Worm (Caenorhabditis elegans): Measurements from ENCODE around the gene npp-26.
A peak's percentile ranks its signal among the peaks of the same experiment; 100 is the strongest.

npp-26 gene

DNA sequence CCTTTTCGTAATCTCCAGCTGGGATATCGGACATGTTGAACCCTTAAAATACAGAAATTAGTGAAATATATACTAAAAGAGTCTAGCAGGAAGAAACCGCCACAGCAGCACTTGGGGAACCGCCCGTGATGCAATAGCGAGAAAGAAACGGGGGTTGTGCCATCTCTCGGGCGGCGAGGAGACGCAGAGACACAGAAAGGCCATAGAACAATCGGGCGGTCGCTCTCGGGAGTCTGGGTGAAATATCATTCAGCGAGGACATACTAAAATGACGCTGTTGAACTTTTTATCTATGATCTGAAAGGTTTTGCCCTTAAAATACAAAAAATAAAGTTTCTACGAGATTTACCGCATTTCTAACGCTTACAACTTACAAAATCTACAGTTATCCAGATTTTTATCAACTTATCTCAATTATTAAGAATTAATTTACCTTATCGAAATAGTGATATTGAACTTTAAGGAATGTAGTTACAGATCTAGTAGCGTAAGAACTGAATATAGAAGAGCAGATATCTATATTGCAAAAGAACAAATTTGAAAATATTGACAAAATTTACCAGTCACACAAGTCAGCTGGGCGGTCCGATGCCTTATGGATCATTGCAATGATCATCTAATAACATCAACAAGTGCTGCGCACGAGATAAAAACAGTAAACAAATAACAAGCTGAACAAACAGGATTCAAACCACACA, 16.0 kb upstream of the npp-26 start, which contains the start of gene cyc-2.1 (continued):
- TF ChIP-seq tlp-1 (tag; optimal IDR thresholded peaks at IDR 0.05), result no peak
- no peak for TF ChIP-seq sox-4 (tag; optimal IDR thresholded peaks at IDR 0.05)
- no peak for TF ChIP-seq hlh-17 (GFP tag; optimal IDR thresholded peaks at IDR 0.05; ENCODE audit: borderline replicate concordance)
- peak; percentile 5 for TF ChIP-seq nhr-77 (tag; optimal IDR thresholded peaks at IDR 0.05)
- TF ChIP-seq ces-1 (GFP tag; optimal IDR thresholded peaks at IDR 0.05), result no peak
- TF ChIP-seq snpc-4 (tag; optimal IDR thresholded peaks at IDR 0.05), result peak; percentile 45
- TF ChIP-seq lin-14 (GFP tag; optimal IDR thresholded peaks at IDR 0.05), result peak; percentile 83
- TF ChIP-seq nhr-76 (tag; optimal IDR thresholded peaks at IDR 0.05), result no peak
- TF ChIP-seq zip-4 (GFP tag; optimal IDR thresholded peaks at IDR 0.05), result no peak
- TF ChIP-seq C16A3.4 (tag; optimal IDR thresholded peaks at IDR 0.05), result peak; percentile 58
- no peak for TF ChIP-seq nhr-28 (tag; optimal IDR thresholded peaks at IDR 0.05)
- peak; percentile 6 for TF ChIP-seq egl-13 (tag; optimal IDR thresholded peaks at IDR 0.05)
- TF ChIP-seq F16B12.6 (tag; optimal IDR thresholded peaks at IDR 0.05), result no peak
- TF ChIP-seq grh-1 (GFP tag; IDR thresholded peaks at IDR 0.05), result no peak
- TF ChIP-seq ceh-82 (tag; optimal IDR thresholded peaks at IDR 0.05), result peak in 1 of 3 experiments; percentile 48
- no peak for TF ChIP-seq mef-2 (tag; optimal IDR thresholded peaks at IDR 0.05)
- peak; percentile 70 for TF ChIP-seq snu-23 (GFP tag; optimal IDR thresholded peaks at IDR 0.05)
- TF ChIP-seq egl-27 (tag; optimal IDR thresholded peaks at IDR 0.05), result no peak
- TF ChIP-seq sptf-1 (tag; optimal IDR thresholded peaks at IDR 0.05), result no peak
- no peak for TF ChIP-seq zag-1 (tag; optimal IDR thresholded peaks at IDR 0.05)
- no peak for TF ChIP-seq unc-130 (tag; optimal IDR thresholded peaks at IDR 0.05)
- no peak for TF ChIP-seq unc-98 (GFP tag; IDR thresholded peaks at IDR 0.05)
- peak in 1 of 2 experiments; percentile 37 for TF ChIP-seq mdl-1 (tag; optimal IDR thresholded peaks at IDR 0.05)
- TF ChIP-seq ztf-4 (tag; optimal IDR thresholded peaks at IDR 0.05), result peak; percentile 22
- peak; percentile 29 for TF ChIP-seq skn-1 (tag; optimal IDR thresholded peaks at IDR 0.05)
- no peak for TF ChIP-seq ama-1 (optimal IDR thresholded peaks at IDR 0.05)
- peak; percentile 38; the same call in 1 of the 2 replicates for TF ChIP-seq isw-1 (GFP tag; IDR thresholded peaks at IDR 0.05)
- TF ChIP-seq sup-37 (GFP tag; optimal IDR thresholded peaks at IDR 0.05), result no peak
- no peak for TF ChIP-seq ceh-90 (tag; optimal IDR thresholded peaks at IDR 0.05)
- TF ChIP-seq lin-35 (GFP tag; optimal IDR thresholded peaks at IDR 0.05), result peak; percentile 33 to 55
- TF ChIP-seq Y116A8C.19 (tag; optimal IDR thresholded peaks at IDR 0.05; ENCODE audit: borderline replicate concordance), result no peak
- no peak for TF ChIP-seq hlh-4 (tag; optimal IDR thresholded peaks at IDR 0.05)
- TF ChIP-seq elt-3 (tag; optimal IDR thresholded peaks at IDR 0.05), result peak in 2 of 6 experiments; percentile 12 to 38
- TF ChIP-seq blmp-1 (tag; optimal IDR thresholded peaks at IDR 0.05), result no peak
- peak; percentile 30 for TF ChIP-seq unc-86 (tag; optimal IDR thresholded peaks at IDR 0.05)
- peak; percentile 59 for TF ChIP-seq swsn-7 (tag; optimal IDR thresholded peaks at IDR 0.05)
- TF ChIP-seq nhr-12 (tag; optimal IDR thresholded peaks at IDR 0.05), result no peak
- peak; percentile 71 for TF ChIP-seq fkh-8 (tag; optimal IDR thresholded peaks at IDR 0.05)
- TF ChIP-seq elt-2 (tag; optimal IDR thresholded peaks at IDR 0.05), result peak; percentile 28
- no peak for TF ChIP-seq nhr-84 (tag; optimal IDR thresholded peaks at IDR 0.05)
- TF ChIP-seq mab-9 (GFP tag; IDR thresholded peaks at IDR 0.05), result no peak
- peak; percentile 55 for TF ChIP-seq mep-1 (tag; optimal IDR thresholded peaks at IDR 0.05)
- peak; percentile 37 for TF ChIP-seq nhr-90 (tag; optimal IDR thresholded peaks at IDR 0.05; ENCODE audit: poor library complexity)
- peak; percentile 71 for TF ChIP-seq nhr-71 (tag; optimal IDR thresholded peaks at IDR 0.05)
- TF ChIP-seq tbx-2 (tag; optimal IDR thresholded peaks at IDR 0.05), result peak; percentile 58
- no peak for TF ChIP-seq pax-3 (tag; optimal IDR thresholded peaks at IDR 0.05)
- TF ChIP-seq hpl-2 (GFP tag; optimal IDR thresholded peaks at IDR 0.05), result peak; percentile 26
- no peak for TF ChIP-seq aha-1 (tag; optimal IDR thresholded peaks at IDR 0.05)
- peak in 2 of 3 experiments; percentile 34 for TF ChIP-seq dpl-1 (GFP tag; optimal IDR thresholded peaks at IDR 0.05)
- TF ChIP-seq nhr-47 (tag; optimal IDR thresholded peaks at IDR 0.05), result peak; percentile 38
- TF ChIP-seq nhr-20 (tag; optimal IDR thresholded peaks at IDR 0.05), result peak; percentile 80
- no peak for TF ChIP-seq alr-1 (tag; optimal IDR thresholded peaks at IDR 0.05; ENCODE audit: borderline replicate concordance)
